Worm (Caenorhabditis elegans) whole organism, L4 larva: ENCODE results near the gene exos-4.1.

Experiments
- F44E2.7 ChIP-seq: fragments of 200-800 bp; sonication (Bioruptor generic); IDR thresholded peaks from 2 replicates; pipeline ENCODE4 v2.1.2; 2022; ENCODE audit warnings: missing genetic modification characterization, missing compliant biosample characterization
- F49E8.2 ChIP-seq: sonication (generic microtip); optimal IDR thresholded peaks from 2 replicates; lab custom pipeline; 2016; ENCODE audit warnings: missing compliant biosample characterization, mild to moderate bottlenecking, missing genetic modification characterization, borderline replicate concordance
- Y5F2A.4 ChIP-seq: fragments of 200-800 bp; sonication (Bioruptor generic); optimal IDR thresholded peaks from 2 replicates; lab custom pipeline; 2018; ENCODE audit warnings: mild to moderate bottlenecking, missing genetic modification characterization, missing compliant biosample characterization
- aha-1 ChIP-seq: fragments of 150-350 bp; peaks from one replicate; lab custom pipeline; 2014; ENCODE audit warnings: missing biosample characterization, missing genetic modification characterization
- attf-4 ChIP-seq: sonication (generic microtip); optimal IDR thresholded peaks from 3 replicates; lab custom pipeline; 2017; ENCODE audit warnings: missing biosample characterization, missing genetic modification characterization
- ceh-62 ChIP-seq: sonication (generic microtip); optimal IDR thresholded peaks from 2 replicates; lab custom pipeline; 2017; ENCODE audit warnings: missing biosample characterization, missing genetic modification characterization
- ceh-82 ChIP-seq: sonication (generic microtip); optimal IDR thresholded peaks from 2 replicates; lab custom pipeline; 2017; ENCODE audit warnings: missing biosample characterization, missing genetic modification characterization
- cey-2 ChIP-seq: sonication (generic microtip); optimal IDR thresholded peaks from 3 replicates; lab custom pipeline; 2017; ENCODE audit warnings: missing genetic modification characterization, mild to moderate bottlenecking, missing compliant biosample characterization, antibody characterized with exemption, borderline replicate concordance; ENCODE audit not compliant: insufficient read depth
- daf-16 ChIP-seq, 3 experiments: sonication (generic microtip); optimal IDR thresholded peaks; 2 replicates each; lab custom pipeline; 2016 to 2017; ENCODE audit warnings: missing genetic modification characterization in 3 of 3, missing genetic modification reagents in 3 of 3, mild to moderate bottlenecking in 2 of 3, missing compliant biosample characterization in 2 of 3, missing biosample characterization in 1 of 3, moderate library complexity in 1 of 3
- dmd-9 ChIP-seq: fragments of 200-800 bp; sonication (Bioruptor generic); IDR thresholded peaks from 2 replicates; pipeline ENCODE4 v1.3.6; 2022; ENCODE audit warnings: missing genetic modification reagents, missing genetic modification characterization, missing compliant biosample characterization
- dve-1 ChIP-seq: sonication (generic microtip); optimal IDR thresholded peaks from 2 replicates; lab custom pipeline; 2017; ENCODE audit warnings: antibody characterized with exemption, mild to moderate bottlenecking, missing genetic modification characterization, missing compliant biosample characterization; ENCODE audit not compliant: insufficient read depth
- egl-43 ChIP-seq: fragments of 200-800 bp; sonication (Bioruptor generic); IDR thresholded peaks from 2 replicates; pipeline ENCODE4 v1.3.6; 2022; ENCODE audit warnings: missing genetic modification reagents, missing genetic modification characterization, missing compliant biosample characterization
- fkh-10 ChIP-seq: fragments of 150-350 bp; optimal IDR thresholded peaks from 2 replicates; lab custom pipeline; 2014; ENCODE audit warnings: missing biosample characterization, missing genetic modification reagents, missing genetic modification characterization
- hlh-11 ChIP-seq: fragments of 200-800 bp; sonication (Bioruptor generic); optimal IDR thresholded peaks from 2 replicates; lab custom pipeline; 2018; ENCODE audit warnings: mild to moderate bottlenecking, missing genetic modification characterization, missing compliant biosample characterization
- hlh-30 ChIP-seq: sonication (generic microtip); optimal IDR thresholded peaks from 2 replicates; lab custom pipeline; 2017; ENCODE audit warnings: antibody characterized with exemption, mild to moderate bottlenecking, missing genetic modification characterization, missing compliant biosample characterization; ENCODE audit not compliant: insufficient read depth
- mdl-1 ChIP-seq, 2 experiments: fragments of 150-350 bp in 1 of 2; sonication (generic microtip) in 1 of 2; optimal IDR thresholded peaks; 2 replicates each; lab custom pipeline; 2014 to 2017; ENCODE audit warnings: missing biosample characterization in 2 of 2, missing genetic modification characterization in 2 of 2
- mes-2 ChIP-seq: sonication (generic microtip); optimal IDR thresholded peaks from 2 replicates; lab custom pipeline; 2016; ENCODE audit warnings: missing genotype, mild to moderate bottlenecking, missing genetic modification characterization, missing compliant biosample characterization; ENCODE audit not compliant: poor library complexity, severe bottlenecking
- mxl-3 ChIP-seq: fragments of 200-800 bp; sonication (Bioruptor generic); optimal IDR thresholded peaks from 2 replicates; lab custom pipeline; 2018; ENCODE audit warnings: mild to moderate bottlenecking, missing genetic modification characterization, missing compliant biosample characterization
- nhr-10 ChIP-seq: fragments of 150-350 bp; optimal IDR thresholded peaks from 2 replicates; lab custom pipeline; 2014; ENCODE audit warnings: missing biosample characterization, missing genetic modification characterization
- nhr-11 ChIP-seq: fragments of 150-350 bp; optimal IDR thresholded peaks from 2 replicates; lab custom pipeline; 2014; ENCODE audit warnings: missing biosample characterization, missing genetic modification characterization
- nhr-111 ChIP-seq: fragments of 200-800 bp; sonication (Bioruptor generic); optimal IDR thresholded peaks from 2 replicates; lab custom pipeline; 2018; ENCODE audit warnings: mild to moderate bottlenecking, missing genetic modification characterization, missing compliant biosample characterization
- nhr-25 ChIP-seq: sonication (generic microtip); optimal IDR thresholded peaks from 2 replicates; lab custom pipeline; 2017; ENCODE audit warnings: missing genetic modification characterization, mild to moderate bottlenecking, missing compliant biosample characterization, antibody characterized with exemption, moderate library complexity, borderline replicate concordance; ENCODE audit not compliant: insufficient read depth
- nhr-28 ChIP-seq: fragments of 150-350 bp; optimal IDR thresholded peaks from 2 replicates; lab custom pipeline; 2014; ENCODE audit warnings: missing biosample characterization, missing genetic modification characterization
- nhr-42 ChIP-seq: fragments of 200-800 bp; sonication (Bioruptor generic); IDR thresholded peaks from 2 replicates; pipeline ENCODE4 v1.3.6; 2022; ENCODE audit warnings: missing genetic modification characterization, missing compliant biosample characterization
- php-3 ChIP-seq: fragments of 200-800 bp; sonication (Bioruptor generic); IDR thresholded peaks from 2 replicates; pipeline ENCODE4 v1.3.6; 2022; ENCODE audit warnings: missing genetic modification reagents, missing genetic modification characterization, missing compliant biosample characterization
- skn-1 ChIP-seq: fragments of 150-350 bp; optimal IDR thresholded peaks from 2 replicates; lab custom pipeline; 2014; ENCODE audit warnings: missing biosample characterization, missing genetic modification characterization
- snpc-4 ChIP-seq: fragments of 150-350 bp; optimal IDR thresholded peaks from 2 replicates; lab custom pipeline; 2014; ENCODE audit warnings: missing biosample characterization, missing genetic modification characterization
- spr-3 ChIP-seq: fragments of 200-800 bp; sonication (Bioruptor generic); optimal IDR thresholded peaks from 2 replicates; lab custom pipeline; 2018; ENCODE audit warnings: mild to moderate bottlenecking, missing genetic modification characterization, missing compliant biosample characterization
- tag-97 ChIP-seq: fragments of 200-800 bp; sonication (Bioruptor generic); IDR thresholded peaks from 2 replicates; pipeline ENCODE4 v1.3.6; 2022; ENCODE audit warnings: missing genetic modification characterization, missing compliant biosample characterization
- unc-130 ChIP-seq: sonication (generic microtip); optimal IDR thresholded peaks from 2 replicates; lab custom pipeline; 2016; ENCODE audit warnings: missing genetic modification reagents, missing genetic modification characterization, missing compliant biosample characterization
- unc-62 ChIP-seq, 3 experiments: fragments of 150-350 bp in 1 of 3; sonication (generic microtip); optimal IDR thresholded peaks in 2 of 3; peaks in 1 of 3; 1 replicate in 1 of 3; 2 replicates in 2 of 3; lab custom pipeline; 2014 to 2017; ENCODE audit warnings: missing biosample characterization in 3 of 3, missing genetic modification characterization in 3 of 3, missing genetic modification reagents in 3 of 3, missing genotype in 1 of 3
- vab-7 ChIP-seq: fragments of 200-800 bp; sonication (Bioruptor generic); IDR thresholded peaks from 2 replicates; pipeline ENCODE4 v1.3.6; 2022; ENCODE audit warnings: missing genetic modification reagents, missing genetic modification characterization, missing compliant biosample characterization
- zfp-3 ChIP-seq: fragments of 200-800 bp; sonication (Bioruptor generic); conservative IDR thresholded peaks from 2 replicates; pipeline ENCODE4 v1.3.6; 2022; ENCODE audit warnings: missing genetic modification reagents, missing genetic modification characterization, missing compliant biosample characterization
- zip-11 ChIP-seq: fragments of 200-800 bp; sonication (Bioruptor generic); IDR thresholded peaks from 2 replicates; pipeline ENCODE4 v1.3.6; 2022; ENCODE audit warnings: missing genetic modification characterization, missing compliant biosample characterization
- zip-2 ChIP-seq: fragments of 150-350 bp; optimal IDR thresholded peaks from 2 replicates; lab custom pipeline; 2014; ENCODE audit warnings: missing biosample characterization, missing genetic modification characterization

Gene exos-4.1

DNA sequence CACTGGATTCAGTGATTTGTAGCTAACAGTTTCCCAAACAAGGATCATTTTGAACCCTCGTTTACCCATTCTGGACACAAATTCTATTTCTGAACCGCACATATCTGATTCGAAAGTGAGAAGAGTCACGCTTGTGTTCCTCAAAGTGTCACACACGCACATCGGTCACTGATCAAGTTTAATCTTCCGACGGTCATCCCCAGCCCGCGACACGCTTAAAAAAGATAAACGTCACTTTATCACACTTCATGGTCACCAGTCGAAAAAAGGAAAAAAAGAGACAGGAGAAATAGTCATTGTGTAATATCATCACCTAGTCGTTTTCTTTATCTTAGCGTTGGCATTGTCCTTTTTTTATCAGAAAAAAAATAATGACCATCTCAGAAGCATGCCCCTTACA is 21.1 kb upstream of the exos-4.1 start (continued):
- no peak for TF ChIP-seq unc-130
- no peak for TF ChIP-seq F49E8.2 (tag; lab: Kevin White, UChicago)
- TF ChIP-seq fkh-10 (GFP tag; lab: Kevin White, UChicago): no peak
- TF ChIP-seq zfp-3 (GFP tag; lab: Robert Waterston, UW): no peak
- no peak for TF ChIP-seq nhr-111 (GFP tag; lab: Kevin White, UChicago)
- no peak for TF ChIP-seq ceh-62 (tag; lab: Kevin White, UChicago)
- TF ChIP-seq nhr-10 (tag; lab: Kevin White, UChicago): no peak
- peak in 1 of 2 experiments; percentile 25 for TF ChIP-seq unc-62 (GFP tag; optimal IDR thresholded peaks at IDR 0.05 in 1 of 2; lab: Kevin White, UChicago)
- TF ChIP-seq unc-62 (tag; optimal IDR thresholded peaks at IDR 0.05; lab: Kevin White, UChicago): no peak
- no peak for TF ChIP-seq nhr-42 (GFP tag; lab: Robert Waterston, UW)
- no peak for TF ChIP-seq ceh-82 (tag; lab: Kevin White, UChicago)
- TF ChIP-seq skn-1: no peak
- TF ChIP-seq daf-16 (GFP tag; optimal IDR thresholded peaks at IDR 0.05; lab: Kevin White, UChicago): no peak
- TF ChIP-seq daf-16 (tag; optimal IDR thresholded peaks at IDR 0.05; lab: Kevin White, UChicago): no peak
- peak; percentile 83 for TF ChIP-seq hlh-30 (tag; lab: Kevin White, UChicago)
- no peak for TF ChIP-seq php-3 (GFP tag; lab: Robert Waterston, UW)
- TF ChIP-seq zip-11 (GFP tag; lab: Robert Waterston, UW): no peak

DNA sequence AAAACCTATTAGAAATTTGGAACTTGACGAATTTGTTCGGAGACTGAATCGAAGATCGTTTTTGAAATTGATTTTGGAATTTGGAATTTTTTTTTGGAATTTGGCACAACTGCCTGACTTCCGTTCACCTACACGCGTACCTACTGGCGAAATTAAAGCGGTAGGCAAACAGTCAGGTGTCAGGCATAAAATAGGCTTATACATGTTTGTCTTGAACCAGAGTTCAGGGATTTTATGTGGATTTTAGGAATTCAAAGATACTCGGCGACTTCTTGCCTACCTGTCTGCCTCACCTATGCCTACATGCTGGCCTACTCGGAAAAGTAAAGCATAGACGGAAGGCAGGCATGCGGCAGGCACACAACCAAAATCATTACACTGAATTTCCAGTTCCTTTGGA is 20.5 kb upstream of the exos-4.1 start:
- TF ChIP-seq unc-62 (GFP tag; optimal IDR thresholded peaks at IDR 0.05 in 1 of 2; lab: Kevin White, UChicago) (peak in 1 of 2 experiments; percentile 96), unc-62 (tag; optimal IDR thresholded peaks at IDR 0.05; lab: Kevin White, UChicago) (no peak), vab-7 (GFP tag; lab: Robert Waterston, UW) (0 out of 2 replicates have a peak, but pooled peaks have one; percentile 7), dmd-9 (no peak)

- peak in 1 of 2 experiments; percentile 28 for TF ChIP-seq mdl-1 (tag; optimal IDR thresholded peaks at IDR 0.05; lab: Kevin White, UChicago)
- peak; percentile 76 for TF ChIP-seq nhr-28 (tag; lab: Kevin White, UChicago)
- peak; percentile 60 for TF ChIP-seq mxl-3 (GFP tag; lab: Kevin White, UChicago)
- TF ChIP-seq hlh-30 (tag; lab: Kevin White, UChicago): peak; percentile 55
- no peak for TF ChIP-seq spr-3 (GFP tag; lab: Kevin White, UChicago)
- TF ChIP-seq dmd-9: no peak
- TF ChIP-seq cey-2 (tag; lab: Kevin White, UChicago): peak; percentile 80
- TF ChIP-seq hlh-11 (tag; lab: Kevin White, UChicago): peak; percentile 67
- TF ChIP-seq dve-1 (tag; lab: Kevin White, UChicago): peak; percentile 21
- TF ChIP-seq, all 104 proteins: peak for 7
These were observed 19.7 kb upstream of the exos-4.1 start, which contains the start of gene C39E9.8 for ce11 chrIV:13079119-13079518. Gene C39E9.8, plus strand, starts transcription at chrIV:13079446.

ce11 chrIV:13080185-13080584 is 18.6 kb upstream of the exos-4.1 start:
- TF ChIP-seq vab-7 (GFP tag; lab: Robert Waterston, UW) (no peak), nhr-28 (tag; lab: Kevin White, UChicago) (peak; percentile 92), hlh-11 (tag; lab: Kevin White, UChicago) (peak; percentile 20), mdl-1 (tag; optimal IDR thresholded peaks at IDR 0.05; lab: Kevin White, UChicago) (peak in 1 of 2 experiments; percentile 5), nhr-11 (tag; lab: Kevin White, UChicago) (peak; percentile 89), zip-11 (GFP tag; lab: Robert Waterston, UW) (no peak)

DNA sequence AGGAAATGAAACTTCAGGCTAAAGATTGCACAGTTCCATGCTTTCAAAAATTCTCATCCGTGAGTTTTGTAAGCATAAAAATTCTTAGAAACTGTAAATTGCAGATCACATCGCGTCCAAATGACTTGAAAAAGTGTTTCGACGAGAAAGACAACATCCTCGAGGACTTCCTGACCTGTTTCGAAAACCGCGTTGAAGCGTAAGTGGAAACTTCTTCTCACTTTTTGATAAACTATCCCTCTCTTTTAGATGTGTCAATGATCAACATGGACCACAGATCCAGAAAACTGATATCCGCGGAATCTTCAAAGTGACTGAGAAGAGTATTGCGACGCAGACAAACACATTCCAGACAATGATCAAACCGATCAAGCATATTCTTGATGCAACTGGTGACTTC is 17.9 kb upstream of the exos-4.1 start:
- TF ChIP-seq dve-1 (tag; lab: Kevin White, UChicago): no peak
- peak; percentile 9 for TF ChIP-seq aha-1 (tag; lab: Kevin White, UChicago)
- no peak for TF ChIP-seq tag-97
- TF ChIP-seq unc-62 (GFP tag; optimal IDR thresholded peaks at IDR 0.05 in 1 of 2; lab: Kevin White, UChicago): peak in 1 of 2 experiments; percentile 94
- TF ChIP-seq unc-62 (tag; optimal IDR thresholded peaks at IDR 0.05; lab: Kevin White, UChicago): no peak
- no peak for TF ChIP-seq mxl-3 (GFP tag; lab: Kevin White, UChicago)
- TF ChIP-seq mes-2 (tag; lab: Kevin White, UChicago): no peak
- TF ChIP-seq F44E2.7 (GFP tag; lab: Robert Waterston, UW): no peak
- TF ChIP-seq nhr-25 (tag; lab: Kevin White, UChicago): peak; percentile 8
- TF ChIP-seq vab-7 (GFP tag; lab: Robert Waterston, UW): no peak
- TF ChIP-seq snpc-4 (tag; lab: Kevin White, UChicago): no peak
- no peak for TF ChIP-seq Y5F2A.4 (GFP tag; lab: Kevin White, UChicago)
- no peak for TF ChIP-seq attf-4 (tag; lab: Kevin White, UChicago)
- TF ChIP-seq egl-43 (GFP tag; lab: Robert Waterston, UW): no peak
- TF ChIP-seq hlh-11 (tag; lab: Kevin White, UChicago): no peak
- TF ChIP-seq zip-2 (tag; lab: Kevin White, UChicago): no peak
